Fruit fly (Drosophila melanogaster) whole organism, prepupa: ENCODE data around the gene dmrt93B.

Experiments
- Blimp-1 ChIP-seq: fragments of 200-800 bp; sonication (Bioruptor generic); optimal IDR thresholded peaks from 3 replicates; lab custom pipeline; 2017; ENCODE audit warnings: missing biosample characterization, missing genetic modification characterization, mild to moderate bottlenecking, moderate library complexity, missing genetic modification reagents
- CG10631 ChIP-seq: fragments of 200-800 bp; sonication (Bioruptor generic); optimal IDR thresholded peaks from 2 replicates; lab custom pipeline; 2016; ENCODE audit warnings: missing biosample characterization, missing genetic modification characterization
- CG11902 ChIP-seq: fragments of 200-800 bp; sonication (Bioruptor generic); optimal IDR thresholded peaks from 3 replicates; lab custom pipeline; 2016; ENCODE audit warnings: missing biosample characterization, missing genetic modification characterization
- CG15336 ChIP-seq: fragments of 200-800 bp; sonication (Bioruptor generic); IDR thresholded peaks from 2 replicates; pipeline ENCODE4 v1.3.6; 2022; ENCODE audit warnings: missing biosample characterization, missing genetic modification characterization
- CG1621 ChIP-seq: fragments of 200-800 bp; sonication (Bioruptor generic); optimal IDR thresholded peaks from 3 replicates; lab custom pipeline; 2018; ENCODE audit warnings: missing biosample characterization, mild to moderate bottlenecking, missing genetic modification characterization
- CG16779 ChIP-seq: fragments of 200-800 bp; sonication (Bioruptor generic); optimal IDR thresholded peaks from 3 replicates; lab custom pipeline; 2017; ENCODE audit warnings: missing biosample characterization, mild to moderate bottlenecking, missing genetic modification characterization
- CG3032 ChIP-seq: fragments of 200-800 bp; optimal IDR thresholded peaks from 2 replicates; lab custom pipeline; 2019; ENCODE audit warnings: missing biosample characterization, mild to moderate bottlenecking, missing genetic modification characterization, moderate library complexity
- CG32006 ChIP-seq: fragments of 200-800 bp; sonication (Bioruptor generic); optimal IDR thresholded peaks from 3 replicates; lab custom pipeline; 2017; ENCODE audit warnings: missing biosample characterization, mild to moderate bottlenecking, missing genetic modification characterization
- CG3919 ChIP-seq: fragments of 200-800 bp; sonication (Bioruptor generic); optimal IDR thresholded peaks from 3 replicates; lab custom pipeline; 2016; ENCODE audit warnings: missing biosample characterization, missing genetic modification characterization
- CG6792 ChIP-seq: fragments of 200-800 bp; sonication (Bioruptor generic); optimal IDR thresholded peaks from 3 replicates; lab custom pipeline; 2016; ENCODE audit warnings: missing biosample characterization, missing genetic modification characterization
- CG6854 ChIP-seq: fragments of 200-800 bp; sonication (Bioruptor generic); optimal IDR thresholded peaks from 2 replicates; lab custom pipeline; 2017; ENCODE audit warnings: missing biosample characterization, mild to moderate bottlenecking, missing genetic modification characterization
- CG7368 ChIP-seq: fragments of 200-800 bp; sonication (Bioruptor generic); optimal IDR thresholded peaks from 3 replicates; lab custom pipeline; 2016; ENCODE audit warnings: missing biosample characterization, missing genetic modification characterization
- CG8119 ChIP-seq: fragments of 200-800 bp; sonication (Bioruptor generic); IDR thresholded peaks from 3 replicates; pipeline ENCODE4 v1.3.6; 2022; ENCODE audit warnings: missing biosample characterization, missing genetic modification characterization
- CG9139 ChIP-seq: fragments of 200-800 bp; sonication (Bioruptor generic); optimal IDR thresholded peaks from 3 replicates; lab custom pipeline; 2017; ENCODE audit warnings: missing biosample characterization, mild to moderate bottlenecking, missing genetic modification characterization
- Eip75B ChIP-seq: fragments of 200-800 bp; sonication (Bioruptor generic); optimal IDR thresholded peaks from 3 replicates; lab custom pipeline; 2016; ENCODE audit warnings: missing biosample characterization, missing genetic modification characterization
- Eip78C ChIP-seq: fragments of 200-800 bp; sonication (Bioruptor generic); peaks from one replicate; lab custom pipeline; 2016; ENCODE audit warnings: missing biosample characterization, missing genetic modification characterization
- Ets96B ChIP-seq: fragments of 200-800 bp; optimal IDR thresholded peaks from 2 replicates; lab custom pipeline; 2019; ENCODE audit warnings: missing biosample characterization, mild to moderate bottlenecking, missing genetic modification characterization, moderate library complexity
- Gug ChIP-seq: fragments of 200-800 bp; sonication (Bioruptor generic); IDR thresholded peaks from 2 replicates; pipeline ENCODE4 v1.3.6; 2022; ENCODE audit warnings: missing biosample characterization, missing genetic modification characterization
- Hr38 ChIP-seq: sonication (Bioruptor generic); optimal IDR thresholded peaks from 2 replicates; lab custom pipeline; 2016; ENCODE audit warnings: missing biosample characterization, missing genetic modification characterization
- Hr39 ChIP-seq: fragments of 200-800 bp; sonication (Bioruptor generic); optimal IDR thresholded peaks from 2 replicates; lab custom pipeline; 2016; ENCODE audit warnings: missing biosample characterization, missing genetic modification characterization
- Hr4 ChIP-seq: fragments of 200-800 bp; sonication (Bioruptor generic); optimal IDR thresholded peaks from 3 replicates; lab custom pipeline; 2016; ENCODE audit warnings: missing biosample characterization, missing genetic modification characterization
- Met ChIP-seq: fragments of 200-800 bp; sonication (Bioruptor generic); optimal IDR thresholded peaks from 3 replicates; lab custom pipeline; 2016; ENCODE audit warnings: missing biosample characterization, missing genetic modification characterization
- Smox ChIP-seq: fragments of 200-800 bp; sonication (Bioruptor generic); optimal IDR thresholded peaks from 3 replicates; lab custom pipeline; 2016; ENCODE audit warnings: missing biosample characterization, missing genetic modification characterization
- Sox102F ChIP-seq: fragments of 200-800 bp; sonication (Bioruptor generic); optimal IDR thresholded peaks from 2 replicates; lab custom pipeline; 2016; ENCODE audit warnings: missing biosample characterization, mild to moderate bottlenecking, missing genetic modification characterization
- Sox15 ChIP-seq: fragments of 200-800 bp; sonication (Bioruptor generic); optimal IDR thresholded peaks from 3 replicates; lab custom pipeline; 2016; ENCODE audit warnings: missing biosample characterization, missing genetic modification characterization
- achi ChIP-seq: fragments of 200-800 bp; sonication (Bioruptor generic); optimal IDR thresholded peaks from 3 replicates; lab custom pipeline; 2016; ENCODE audit warnings: missing biosample characterization, missing genetic modification characterization
- acj6 ChIP-seq: fragments of 200-800 bp; sonication (Bioruptor generic); optimal IDR thresholded peaks from 3 replicates; lab custom pipeline; 2016; ENCODE audit warnings: missing biosample characterization, missing genetic modification characterization
- cyc ChIP-seq: fragments of 200-800 bp; sonication (Bioruptor generic); optimal IDR thresholded peaks from 3 replicates; lab custom pipeline; 2016; ENCODE audit warnings: missing biosample characterization, missing genetic modification characterization
- fd85E ChIP-seq: fragments of 200-800 bp; sonication (Bioruptor generic); optimal IDR thresholded peaks from 3 replicates; lab custom pipeline; 2016; ENCODE audit warnings: missing biosample characterization, missing genetic modification characterization
- fkh ChIP-seq: fragments of 200-800 bp; sonication (Bioruptor generic); optimal IDR thresholded peaks from 3 replicates; lab custom pipeline; 2017; ENCODE audit warnings: missing biosample characterization, mild to moderate bottlenecking, missing genetic modification characterization, moderate library complexity
- lz ChIP-seq: fragments of 200-800 bp; sonication (Bioruptor generic); optimal IDR thresholded peaks from 3 replicates; lab custom pipeline; 2016; ENCODE audit warnings: missing biosample characterization, missing genetic modification characterization
- salr ChIP-seq, 2 experiments: fragments of 200-800 bp; sonication (Bioruptor generic); optimal IDR thresholded peaks; 3 replicates each; lab custom pipeline; 2016 to 2018; ENCODE audit warnings: missing biosample characterization in 2 of 2, missing genetic modification characterization in 2 of 2, mild to moderate bottlenecking in 1 of 2
- ss ChIP-seq, 2 experiments: fragments of 200-800 bp; sonication (Bioruptor generic); optimal IDR thresholded peaks; 2 replicates in 1 of 2; 3 replicates in 1 of 2; lab custom pipeline; 2017 to 2018; ENCODE audit warnings: mild to moderate bottlenecking in 2 of 2, missing biosample characterization in 2 of 2, missing genetic modification characterization in 2 of 2, moderate library complexity in 1 of 2
- svp ChIP-seq: fragments of 200-800 bp; sonication (Bioruptor generic); peaks from one replicate; lab custom pipeline; 2016; ENCODE audit warnings: missing biosample characterization, missing genetic modification characterization
- topi ChIP-seq: fragments of 200-800 bp; sonication (Bioruptor generic); optimal IDR thresholded peaks from 3 replicates; lab custom pipeline; 2016; ENCODE audit warnings: missing biosample characterization, missing genetic modification characterization

dmrt93B gene

dm6 chr3R:21089416-21089815 lies 15.6 kb downstream of the dmrt93B start (continued):
- TF ChIP-seq CG11902 (GFP tag; lab: Kevin White, UChicago) (no peak), Hr4 (GFP tag; lab: Kevin White, UChicago) (no peak), topi (GFP tag; lab: Kevin White, UChicago) (peak; percentile 51), fkh (GFP tag; lab: Kevin White, UChicago) (no peak), CG9139 (GFP tag; lab: Kevin White, UChicago) (no peak), Hr38 (GFP tag; lab: Kevin White, UChicago) (no peak), CG3919 (GFP tag; lab: Kevin White, UChicago) (no peak), CG6792 (GFP tag; lab: Kevin White, UChicago) (peak; percentile 43), Eip75B (peak; percentile 13), Ets96B (tag; lab: Kevin White, UChicago) (no peak), Eip78C (peak; percentile 87), Sox102F (GFP tag; lab: Kevin White, UChicago) (no peak), CG10631 (no peak), CG6854 (GFP tag; lab: Kevin White, UChicago) (peak; percentile 56), svp (GFP tag; lab: Kevin White, UChicago) (peak; percentile 22), salr (GFP tag; optimal IDR thresholded peaks at IDR 0.05; lab: Kevin White, UChicago) (peak in 1 of 2 experiments; percentile 30), Met (no peak), cyc (GFP tag; lab: Kevin White, UChicago) (no peak), CG1621 (tag; lab: Kevin White, UChicago) (no peak), Sox15 (GFP tag; lab: Kevin White, UChicago) (no peak), fd85E (no peak)
- TF ChIP-seq, all 60 proteins: peak for 22

- TF ChIP-seq Eip78C, result peak; percentile 23
- no peak for TF ChIP-seq Sox102F (GFP tag; lab: Kevin White, UChicago)
- peak; percentile 63 for TF ChIP-seq svp (GFP tag; lab: Kevin White, UChicago)
These were observed 16.6 kb downstream of the dmrt93B start for dm6 chr3R:21090230-21091021.

dm6 chr3R:21091500-21091899 lies 17.7 kb downstream of the dmrt93B start:
- no peak for TF ChIP-seq Gug (GFP tag; lab: Robert Waterston, UW)
- peak; percentile 62 for TF ChIP-seq svp (GFP tag; lab: Kevin White, UChicago)
- no peak for TF ChIP-seq Ets96B (tag; lab: Kevin White, UChicago)
- no peak for TF ChIP-seq lz (GFP tag; lab: Kevin White, UChicago)
- TF ChIP-seq salr (GFP tag; optimal IDR thresholded peaks at IDR 0.05; lab: Kevin White, UChicago), result no peak

- TF ChIP-seq fkh (GFP tag; lab: Kevin White, UChicago) (no peak), CG16779 (no peak)
These were observed 18.2 kb downstream of the dmrt93B start for dm6 chr3R:21092036-21092435.

dm6 chr3R:21092829-21093228 lies 19.0 kb downstream of the dmrt93B start:
- peak; percentile 10 for TF ChIP-seq Eip75B
- no peak for TF ChIP-seq CG3032 (tag; lab: Kevin White, UChicago)
- peak; percentile 44 for TF ChIP-seq CG32006 (GFP tag; lab: Kevin White, UChicago)
- TF ChIP-seq CG15336 (GFP tag; lab: Robert Waterston, UW), result 0 out of 2 replicates have a peak, but pooled peaks have one; percentile 32
- TF ChIP-seq Hr4 (GFP tag; lab: Kevin White, UChicago), result peak; percentile 32
- TF ChIP-seq Hr39, result peak; percentile 9
- TF ChIP-seq achi, result no peak
- TF ChIP-seq CG8119 (GFP tag; lab: Robert Waterston, UW), result peak; percentile 24; the same call in 1 of the 3 replicates
- no peak for TF ChIP-seq Smox (GFP tag; lab: Kevin White, UChicago)

dm6 chr3R:21094292-21094691 lies 20.5 kb downstream of the dmrt93B start:
- TF ChIP-seq CG3919 (GFP tag; lab: Kevin White, UChicago) (no peak), CG7368 (GFP tag; lab: Kevin White, UChicago) (no peak), Blimp-1 (peak; percentile 92), acj6 (GFP tag; lab: Kevin White, UChicago) (no peak), cyc (GFP tag; lab: Kevin White, UChicago) (no peak), ss (GFP tag; optimal IDR thresholded peaks at IDR 0.05; lab: Kevin White, UChicago) (no peak)
- TF ChIP-seq, all 60 proteins: peak for 1
